Worm (Caenorhabditis elegans) whole organism, L4/young adult: ENCODE data around the gene srbc-48.

Experiments used
- W03F9.2 ChIP-seq: fragments of 150-350 bp; optimal IDR thresholded peaks from 2 replicates; lab custom pipeline; 2014; ENCODE audit warnings: missing biosample characterization, missing genetic modification characterization
- him-1 ChIP-seq: sonication (generic microtip); optimal IDR thresholded peaks from 2 replicates; lab custom pipeline; 2016; ENCODE audit warnings: missing genotype, missing genetic modification reagents, missing genetic modification characterization, missing compliant biosample characterization

ce11 chrV:15773141-15773540, 46.9 kb upstream of the srbc-48 start, which contains the start of gene nhr-60:
- TF ChIP-seq him-1 (tag; lab: Kevin White, UChicago): no peak
- no peak for TF ChIP-seq W03F9.2 (tag; lab: Kevin White, UChicago)
